Worm (Caenorhabditis elegans): ENCODE results near the gene str-198.

str-198 gene

DNA sequence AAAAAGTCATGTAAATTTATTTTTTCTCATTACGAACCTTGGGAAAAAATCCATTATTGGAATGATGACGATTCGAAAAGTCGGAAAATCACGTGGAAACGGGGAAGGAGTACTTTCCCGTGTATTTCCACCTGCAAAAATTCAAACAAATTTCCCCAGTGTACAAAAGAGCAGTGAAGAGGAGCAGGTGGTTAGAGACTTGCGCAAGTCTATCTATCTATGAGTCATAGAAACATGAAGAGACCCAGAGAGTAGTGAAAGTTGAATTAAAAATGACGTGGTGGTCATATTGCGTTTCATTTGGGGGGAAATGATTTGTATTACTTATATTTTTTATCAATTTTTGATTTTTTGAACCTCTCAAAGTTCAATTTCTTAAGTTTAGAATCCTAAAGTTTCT, 47.2 kb upstream of the str-198 start, which contains the start of gene nhr-50 (continued):
- TF ChIP-seq vab-7 (GFP tag; IDR thresholded peaks at IDR 0.05) = no peak
- no peak for TF ChIP-seq lin-39 (tag; optimal IDR thresholded peaks at IDR 0.05)
- no peak for TF ChIP-seq R02D3.7 (tag; optimal IDR thresholded peaks at IDR 0.05)
- TF ChIP-seq mxl-3 (GFP tag; optimal IDR thresholded peaks at IDR 0.05) = peak; percentile 14
- no peak for TF ChIP-seq pha-4 (GFP tag; IDR thresholded peaks at IDR 0.05)
- TF ChIP-seq pha-4 (tag; optimal IDR thresholded peaks at IDR 0.05) = peak; percentile 86
- TF ChIP-seq nhr-237 (tag; optimal IDR thresholded peaks at IDR 0.05) = no peak
- no peak for TF ChIP-seq lin-29 (GFP tag; IDR thresholded peaks at IDR 0.05)
- TF ChIP-seq T26A8.4 (GFP tag; IDR thresholded peaks at IDR 0.05) = no peak
- no peak for TF ChIP-seq nhr-25 (tag; optimal IDR thresholded peaks at IDR 0.05; ENCODE audit: borderline replicate concordance, insufficient read depth)
- TF ChIP-seq F10B5.3 (tag; optimal IDR thresholded peaks at IDR 0.05) = no peak
- TF ChIP-seq ces-1 (GFP tag; optimal IDR thresholded peaks at IDR 0.05) = no peak
- no peak for TF ChIP-seq cey-2 (tag; optimal IDR thresholded peaks at IDR 0.05; ENCODE audit: borderline replicate concordance, insufficient read depth)
- TF ChIP-seq duxl-1 (tag; optimal IDR thresholded peaks at IDR 0.05; ENCODE audit: poor library complexity) = no peak
- TF ChIP-seq ceh-28 (tag; optimal IDR thresholded peaks at IDR 0.05) = no peak
- peak; percentile 67 for TF ChIP-seq nhr-28 (tag; optimal IDR thresholded peaks at IDR 0.05)
- TF ChIP-seq nhr-111 (GFP tag; optimal IDR thresholded peaks at IDR 0.05) = no peak

DNA sequence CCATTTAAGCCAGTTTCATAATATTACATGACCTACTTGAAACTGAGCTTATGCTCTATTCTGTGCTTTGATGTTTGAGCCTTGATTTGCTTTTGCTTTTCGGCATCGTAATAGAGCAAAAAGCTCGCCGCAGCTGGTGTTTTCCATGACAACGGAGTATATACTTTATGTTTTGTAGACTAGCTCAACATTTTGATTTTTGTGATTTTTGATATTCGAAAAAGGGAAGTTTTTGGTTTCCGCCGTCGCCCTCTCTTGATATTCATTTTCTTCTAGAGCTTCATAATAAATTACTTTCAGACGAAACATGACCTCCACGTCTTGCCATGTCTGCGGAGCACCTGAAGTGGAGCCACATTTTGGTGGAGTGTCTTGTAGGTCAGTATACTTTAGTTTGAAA, 45.3 kb upstream of the str-198 start, which contains the start of gene nhr-63:
nhr-63 (plus strand) TSS at position 301 of the 400 bp plus-strand sequence.
- TF ChIP-seq daf-8 (GFP tag; IDR thresholded peaks at IDR 0.05) (no peak), lin-29 (GFP tag; IDR thresholded peaks at IDR 0.05) (no peak), nhr-28 (tag; optimal IDR thresholded peaks at IDR 0.05) (no peak), jun-1 (tag; optimal IDR thresholded peaks at IDR 0.05) (no peak), vab-7 (GFP tag; IDR thresholded peaks at IDR 0.05) (no peak), nhr-25 (tag; optimal IDR thresholded peaks at IDR 0.05; ENCODE audit: borderline replicate concordance, insufficient read depth) (no peak), ceh-44 (GFP tag; IDR thresholded peaks at IDR 0.05) (no peak), nhr-42 (GFP tag; IDR thresholded peaks at IDR 0.05) (no peak), R02D3.7 (tag; optimal IDR thresholded peaks at IDR 0.05) (no peak), snpc-4 (tag; optimal IDR thresholded peaks at IDR 0.05) (no peak), ztf-11 (tag; optimal IDR thresholded peaks at IDR 0.05) (no peak), Y105C5A.15 (GFP tag; IDR thresholded peaks at IDR 0.05) (no peak), hlh-11 (tag; optimal IDR thresholded peaks at IDR 0.05) (no peak), nhr-10 (tag; optimal IDR thresholded peaks at IDR 0.05) (no peak), F44E2.7 (GFP tag; IDR thresholded peaks at IDR 0.05) (no peak), ctbp-1 (GFP tag; IDR thresholded peaks at IDR 0.05) (no peak), fos-1 (tag; optimal IDR thresholded peaks at IDR 0.05) (no peak)

DNA sequence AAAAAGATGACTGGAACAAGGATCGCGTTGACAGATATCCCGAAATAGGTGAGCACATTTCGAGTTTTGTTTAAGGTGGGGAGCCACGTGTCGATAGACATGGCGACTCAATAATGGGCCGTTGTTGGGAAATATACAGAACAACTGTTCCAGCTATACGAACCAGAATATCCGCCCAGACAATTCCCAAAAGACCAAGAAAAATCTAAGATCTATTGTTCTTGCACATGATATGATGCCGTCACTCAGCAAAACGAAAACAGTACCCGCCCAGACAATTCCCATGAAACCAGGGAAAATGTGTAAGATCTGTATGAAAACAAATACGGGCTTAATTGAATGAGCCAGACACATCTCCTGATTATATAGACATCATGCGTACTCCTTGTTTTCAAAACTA, 40.1 kb upstream of the str-198 start, which contains the start of gene str-231:
str-231 (minus strand) TSS at position 101 of the 400 bp plus-strand sequence.
- no peak for TF ChIP-seq F10B5.3 (tag; optimal IDR thresholded peaks at IDR 0.05)
- no peak for TF ChIP-seq skn-1 (tag; optimal IDR thresholded peaks at IDR 0.05)
- no peak for TF ChIP-seq F37D6.2 (tag; optimal IDR thresholded peaks at IDR 0.05)
- no peak for TF ChIP-seq egl-43 (GFP tag; IDR thresholded peaks at IDR 0.05)
- TF ChIP-seq Y75B8A.6 (GFP tag; IDR thresholded peaks at IDR 0.05) = no peak
- no peak for TF ChIP-seq fkh-10 (GFP tag; optimal IDR thresholded peaks at IDR 0.05)
- no peak for TF ChIP-seq gei-8 (GFP tag; optimal IDR thresholded peaks at IDR 0.05)
- TF ChIP-seq duxl-1 (tag; optimal IDR thresholded peaks at IDR 0.05; ENCODE audit: poor library complexity) = no peak
- TF ChIP-seq vab-7 (GFP tag; IDR thresholded peaks at IDR 0.05) = no peak
- no peak for TF ChIP-seq Y48G9A.11 (GFP tag; IDR thresholded peaks at IDR 0.05)
- TF ChIP-seq ama-1 (optimal IDR thresholded peaks at IDR 0.05) = no peak
- TF ChIP-seq R02D3.7 (tag; optimal IDR thresholded peaks at IDR 0.05) = no peak
- TF ChIP-seq arid-1 (GFP tag; conservative IDR thresholded peaks at IDR 0.05) = no peak
- no peak for TF ChIP-seq hlh-30 (tag; optimal IDR thresholded peaks at IDR 0.05; ENCODE audit: insufficient read depth)

All from whole organism, L4 larva.